Fruit fly (Drosophila melanogaster): ENCODE measurements around the gene x16.

Gene x16

DNA sequence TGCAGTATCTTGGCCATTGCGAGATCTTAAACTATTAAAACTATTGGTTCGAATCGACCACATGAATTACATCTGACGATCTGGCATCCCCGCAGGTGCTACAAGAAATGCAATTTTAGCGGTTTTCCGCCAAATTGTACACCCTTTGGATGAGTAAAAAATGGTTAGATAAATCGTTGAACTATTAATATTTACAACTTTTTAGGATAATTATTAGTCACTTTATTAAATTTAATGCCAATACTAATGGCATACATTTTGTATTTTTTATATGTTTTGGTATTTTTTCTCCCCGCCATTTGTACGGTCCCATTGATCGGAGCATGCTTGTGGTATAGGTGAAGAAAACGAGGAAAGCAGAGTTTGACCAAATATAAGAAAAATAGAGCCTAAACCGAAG, 12.2 kb downstream of the x16 start, which contains the start of the genes Polr1F and Rat1 (continued):
- TF ChIP-seq odd (GFP tag; optimal IDR thresholded peaks at IDR 0.05) (no peak), ap (GFP tag; IDR thresholded peaks at IDR 0.05) (no peak), Ravus (GFP tag; IDR thresholded peaks at IDR 0.05) (no peak), CG2116 (GFP tag; optimal IDR thresholded peaks at IDR 0.05) (peak; percentile 60), Hand (GFP tag; optimal IDR thresholded peaks at IDR 0.05) (no peak), CG1602 (GFP tag; optimal IDR thresholded peaks at IDR 0.05) (no peak), CG9727 (GFP tag; optimal IDR thresholded peaks at IDR 0.05) (peak; percentile 19), sob (GFP tag; IDR thresholded peaks at IDR 0.05) (no peak), eyg (GFP tag; optimal IDR thresholded peaks at IDR 0.05) (no peak), croc (GFP tag; conservative IDR thresholded peaks at IDR 0.05) (no peak), so (GFP tag; IDR thresholded peaks at IDR 0.05) (no peak), Dll (GFP tag; IDR thresholded peaks at IDR 0.05; ENCODE audit: partially characterized antibody) (peak; percentile 39; the same call in 1 of the 4 replicates), CG12769 (tag; optimal IDR thresholded peaks at IDR 0.05) (no peak), B-H1 (GFP tag; IDR thresholded peaks at IDR 0.05) (no peak), fu2 (GFP tag; optimal IDR thresholded peaks at IDR 0.05) (no peak), salm (tag; optimal IDR thresholded peaks at IDR 0.05) (no peak), az2 (GFP tag; optimal IDR thresholded peaks at IDR 0.05) (peak; percentile 21), CG15601 (tag; optimal IDR thresholded peaks at IDR 0.05) (no peak), jing (GFP tag; optimal IDR thresholded peaks at IDR 0.05) (no peak), Blimp-1 (GFP tag; optimal IDR thresholded peaks at IDR 0.05) (no peak), D (optimal IDR thresholded peaks at IDR 0.05) (no peak), D (GFP tag; optimal IDR thresholded peaks at IDR 0.05) (no peak), Dip2 (GFP tag; IDR thresholded peaks at IDR 0.05) (no peak), MBD-R2 (GFP tag; IDR thresholded peaks at IDR 0.05) (peak; percentile 89), CG4424 (GFP tag; optimal IDR thresholded peaks at IDR 0.05) (peak; percentile 19), CG3726 (GFP tag; IDR thresholded peaks at IDR 0.05) (no peak), lov (optimal IDR thresholded peaks at IDR 0.05) (no peak), lov (GFP tag; IDR thresholded peaks at IDR 0.05) (no peak), H15 (GFP tag; IDR thresholded peaks at IDR 0.05) (no peak), CG16863 (GFP tag; optimal IDR thresholded peaks at IDR 0.05) (peak; percentile 43), CG7987 (GFP tag; optimal IDR thresholded peaks at IDR 0.05) (no peak), HmgD (GFP tag; optimal IDR thresholded peaks at IDR 0.05) (no peak), CG11723 (GFP tag; optimal IDR thresholded peaks at IDR 0.05) (no peak), en (GFP tag; optimal IDR thresholded peaks at IDR 0.05) (no peak), CG7786 (GFP tag; optimal IDR thresholded peaks at IDR 0.05) (no peak), wor (GFP tag; IDR thresholded peaks at IDR 0.05) (no peak), zfh2 (GFP tag; optimal IDR thresholded peaks at IDR 0.05) (peak; percentile 35), CG7357 (GFP tag; IDR thresholded peaks at IDR 0.05) (no peak), CG14050 (GFP tag; IDR thresholded peaks at IDR 0.05) (no peak), yki (optimal IDR thresholded peaks at IDR 0.05) (no peak), ERR (GFP tag; optimal IDR thresholded peaks at IDR 0.05) (no peak), esg (GFP tag; conservative IDR thresholded peaks at IDR 0.05) (no peak), Gug (GFP tag; IDR thresholded peaks at IDR 0.05) (no peak), dm (GFP tag; optimal IDR thresholded peaks at IDR 0.05) (peak; percentile 85), z (GFP tag; IDR thresholded peaks at IDR 0.05) (no peak), CG6254 (GFP tag; optimal IDR thresholded peaks at IDR 0.05) (no peak), Lhr (GFP tag; optimal IDR thresholded peaks at IDR 0.05) (no peak), Fer3 (tag; optimal IDR thresholded peaks at IDR 0.05) (peak; percentile 14), PHDP (tag; optimal IDR thresholded peaks at IDR 0.05) (no peak), zen (tag; optimal IDR thresholded peaks at IDR 0.05) (no peak), CG10431 (GFP tag; optimal IDR thresholded peaks at IDR 0.05) (no peak), pnt (GFP tag; optimal IDR thresholded peaks at IDR 0.05) (no peak), CG3995 (GFP tag; optimal IDR thresholded peaks at IDR 0.05) (no peak), CG6272 (GFP tag; IDR thresholded peaks at IDR 0.05) (no peak)

Measured in whole organism, embryonic.